Worm (Caenorhabditis elegans): ENCODE measurements around the gene dpy-26.

ce11 chrIV:12399983-12400382, 51.2 kb downstream of the dpy-26 start:
- TF ChIP-seq dpl-1 (GFP tag; optimal IDR thresholded peaks at IDR 0.05) (no peak), gei-8 (GFP tag; optimal IDR thresholded peaks at IDR 0.05) (no peak), Y105C5A.15 (GFP tag; IDR thresholded peaks at IDR 0.05) (no peak), nhr-11 (tag; optimal IDR thresholded peaks at IDR 0.05) (no peak), aly-2 (tag; optimal IDR thresholded peaks at IDR 0.05) (no peak), pha-4 (GFP tag; IDR thresholded peaks at IDR 0.05) (0 out of 2 replicates have a peak, but pooled peaks have one; percentile 14), pha-4 (tag; optimal IDR thresholded peaks at IDR 0.05) (no peak), mep-1 (tag; optimal IDR thresholded peaks at IDR 0.05) (no peak), unc-62 (GFP tag; optimal IDR thresholded peaks at IDR 0.05 in 1 of 2) (no peak), unc-62 (tag; optimal IDR thresholded peaks at IDR 0.05) (no peak)

All from whole organism, L4 larva.